Fruit fly (Drosophila melanogaster): Measurements from ENCODE around the gene NHP2.
A peak's percentile ranks its signal among the peaks of the same experiment; 100 is the strongest.

Gene NHP2

DNA sequence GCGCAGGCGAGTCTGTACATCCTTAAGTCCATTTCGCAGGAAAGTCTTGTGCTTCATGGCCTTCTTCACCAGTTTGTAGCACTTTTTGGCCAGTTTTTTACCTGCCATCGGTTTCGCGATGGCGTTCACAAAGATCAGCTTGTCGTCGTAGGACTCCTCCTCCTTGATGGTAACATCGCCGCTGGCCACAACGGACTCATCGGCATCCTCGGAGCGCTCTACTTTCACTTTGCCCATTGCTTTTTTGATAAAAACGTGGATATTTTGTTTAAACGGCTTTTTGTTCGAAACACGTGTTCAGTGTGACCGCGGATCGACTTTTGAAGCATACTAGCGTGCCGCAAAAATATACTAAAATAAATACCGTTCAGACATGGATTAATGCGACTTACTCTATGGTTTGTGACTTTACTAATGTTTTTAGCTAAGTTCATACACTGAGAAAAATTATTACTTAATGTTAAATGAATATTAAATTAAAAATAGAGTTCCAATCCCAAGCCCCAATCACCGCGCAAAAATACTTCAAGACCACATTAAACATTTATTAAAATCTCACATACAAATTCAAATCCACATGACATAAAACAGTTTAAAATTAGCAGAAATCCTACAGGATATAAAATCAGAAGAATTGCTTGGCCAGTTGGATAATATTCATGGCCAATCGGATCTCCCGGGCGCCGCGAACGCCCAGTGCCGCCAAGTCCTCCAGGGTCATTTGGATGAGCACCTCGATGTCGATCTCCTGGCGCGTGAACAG is at the start of gene NHP2 (continued):
- TF ChIP-seq CG2889 (GFP tag; IDR thresholded peaks at IDR 0.05) (no peak; the same call in 2 of the 3 replicates), E2f2 (GFP tag; IDR thresholded peaks at IDR 0.05) (peak; percentile 68), CG10431 (GFP tag; optimal IDR thresholded peaks at IDR 0.05) (peak; percentile 44), CG10543 (GFP tag; optimal IDR thresholded peaks at IDR 0.05) (no peak), CoRest (tag; optimal IDR thresholded peaks at IDR 0.05) (peak; percentile 83), kah (GFP tag; optimal IDR thresholded peaks at IDR 0.05) (peak; percentile 76), CG11723 (GFP tag; optimal IDR thresholded peaks at IDR 0.05) (no peak), Asciz (GFP tag; optimal IDR thresholded peaks at IDR 0.05) (no peak), slbo (GFP tag; IDR thresholded peaks at IDR 0.05) (peak; percentile 84), salm (tag; optimal IDR thresholded peaks at IDR 0.05) (peak; percentile 70), CG12104 (GFP tag; optimal IDR thresholded peaks at IDR 0.05) (peak; percentile 78), ro (GFP tag; IDR thresholded peaks at IDR 0.05) (no peak), MTF-1 (GFP tag; optimal IDR thresholded peaks at IDR 0.05; ENCODE audit: borderline replicate concordance) (peak; percentile 76), Dll (GFP tag; IDR thresholded peaks at IDR 0.05; ENCODE audit: partially characterized antibody) (peak; percentile 35; the same call in 1 of the 4 replicates), trem (tag; optimal IDR thresholded peaks at IDR 0.05) (peak; percentile 88), Atf-2 (GFP tag; optimal IDR thresholded peaks at IDR 0.05) (peak; percentile 60), CG7357 (GFP tag; IDR thresholded peaks at IDR 0.05) (peak; percentile 46; the same call in 1 of the 3 replicates), gsb-n (tag; optimal IDR thresholded peaks at IDR 0.05) (no peak), da (GFP tag; optimal IDR thresholded peaks at IDR 0.05) (no peak), CG14965 (GFP tag; optimal IDR thresholded peaks at IDR 0.05; ENCODE audit: borderline replicate concordance) (no peak), CG7372 (GFP tag; IDR thresholded peaks at IDR 0.05) (peak; percentile 76), hbn (GFP tag; IDR thresholded peaks at IDR 0.05; ENCODE audit: partially characterized antibody) (no peak), Rfx (GFP tag; IDR thresholded peaks at IDR 0.05) (peak; percentile 90), maf-S (GFP tag; optimal IDR thresholded peaks at IDR 0.05) (peak; percentile 52), Drgx (GFP tag; IDR thresholded peaks at IDR 0.05) (peak; percentile 80), Chrac-16 (GFP tag; optimal IDR thresholded peaks at IDR 0.05) (peak; percentile 69), CG4328 (GFP tag; optimal IDR thresholded peaks at IDR 0.05) (peak; percentile 43), CG6791 (GFP tag; IDR thresholded peaks at IDR 0.05; ENCODE audit: partially characterized antibody) (peak; percentile 75), h (optimal IDR thresholded peaks at IDR 0.05) (no peak), B-H2 (GFP tag; optimal IDR thresholded peaks at IDR 0.05) (peak; percentile 48), fd102C (GFP tag; optimal IDR thresholded peaks at IDR 0.05) (no peak), org-1 (GFP tag; optimal IDR thresholded peaks at IDR 0.05) (peak; percentile 52), Oli (tag; optimal IDR thresholded peaks at IDR 0.05) (peak; percentile 74), CG1602 (GFP tag; optimal IDR thresholded peaks at IDR 0.05) (peak; percentile 73), toy (GFP tag; IDR thresholded peaks at IDR 0.05) (peak; percentile 54; the same call in 1 of the 2 replicates), CG2202 (tag; optimal IDR thresholded peaks at IDR 0.05) (peak; percentile 70), Neu2 (GFP tag; optimal IDR thresholded peaks at IDR 0.05; ENCODE audit: borderline replicate concordance) (peak; percentile 60), az2 (GFP tag; optimal IDR thresholded peaks at IDR 0.05) (peak; percentile 81), dimm (GFP tag; IDR thresholded peaks at IDR 0.05) (no peak; the same call in 1 of the 2 replicates), esg (GFP tag; conservative IDR thresholded peaks at IDR 0.05) (peak; percentile 68), unc-4 (GFP tag; IDR thresholded peaks at IDR 0.05; ENCODE audit: partially characterized antibody) (peak; percentile 34), kay (GFP tag; optimal IDR thresholded peaks at IDR 0.05) (peak; percentile 44), Dfd (GFP tag; optimal IDR thresholded peaks at IDR 0.05) (no peak), dpn (GFP tag; optimal IDR thresholded peaks at IDR 0.05) (peak; percentile 57 to 82), trh (GFP tag; optimal IDR thresholded peaks at IDR 0.05) (peak; percentile 52), CG43689 (GFP tag; IDR thresholded peaks at IDR 0.05) (peak; percentile 52; the same call in 1 of the 2 replicates), btn (GFP tag; optimal IDR thresholded peaks at IDR 0.05) (no peak), YL-1 (GFP tag; optimal IDR thresholded peaks at IDR 0.05) (peak; percentile 95), CG17912 (GFP tag; optimal IDR thresholded peaks at IDR 0.05) (peak; percentile 73)

All from whole organism, embryonic.